Fruit fly (Drosophila melanogaster): Measurements from ENCODE around the gene tll.
A peak's percentile ranks its signal among the peaks of the same experiment; 100 is the strongest.

Gene tll

DNA sequence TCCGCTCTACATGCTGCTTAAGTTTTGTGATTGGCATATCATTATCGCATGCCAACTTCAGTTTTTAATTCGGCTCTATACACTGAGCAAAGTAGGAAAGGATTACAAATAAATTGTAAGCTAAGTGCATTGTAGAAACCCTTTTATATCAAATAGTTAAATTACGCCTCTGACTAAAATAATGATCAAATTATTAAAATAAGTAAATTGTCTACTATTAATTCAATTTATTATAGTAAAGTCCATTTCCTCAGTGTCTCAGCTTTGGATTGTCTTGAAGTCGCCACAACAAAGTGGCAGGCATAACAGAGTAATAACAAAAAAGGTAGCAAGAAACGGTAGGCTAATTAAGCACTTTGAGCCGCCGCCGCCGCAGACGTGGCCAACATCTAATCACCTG is 10.4 kb downstream of the tll start (continued):
- TF ChIP-seq oc (tag; optimal IDR thresholded peaks at IDR 0.05) (peak; percentile 2), slbo (GFP tag; IDR thresholded peaks at IDR 0.05) (peak; percentile 41), Oli (tag; optimal IDR thresholded peaks at IDR 0.05) (peak; percentile 1), Mrtf (GFP tag; IDR thresholded peaks at IDR 0.05) (0 out of 3 replicates have a peak, but pooled peaks have one; percentile 13), bsh (GFP tag; optimal IDR thresholded peaks at IDR 0.05) (peak in 1 of 2 experiments; percentile 6), Hr51 (GFP tag; optimal IDR thresholded peaks at IDR 0.05) (peak in 1 of 2 experiments; percentile 24), gem (tag; optimal IDR thresholded peaks at IDR 0.05) (peak; percentile 46), CG3407 (GFP tag; optimal IDR thresholded peaks at IDR 0.05) (no peak), Dbx (GFP tag; IDR thresholded peaks at IDR 0.05) (no peak)

DNA sequence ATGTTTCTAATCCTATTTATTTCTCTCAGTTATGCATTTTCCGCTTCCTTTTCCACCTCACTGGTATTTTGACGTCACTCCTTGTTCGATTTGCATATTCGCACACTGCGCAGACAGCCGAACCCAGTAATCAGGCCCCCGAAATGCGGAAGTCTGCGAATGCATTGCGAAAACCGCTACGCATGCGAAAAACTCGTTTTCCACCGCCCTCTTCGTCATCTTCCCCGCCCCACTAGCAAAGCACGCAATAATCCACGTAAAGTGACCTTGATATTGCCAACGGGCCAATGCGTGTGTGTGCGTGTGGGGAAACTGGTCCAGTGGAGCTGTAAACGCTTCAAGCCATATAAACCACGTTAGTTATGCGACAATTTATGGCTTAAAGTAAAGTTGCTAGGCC is 11.9 kb downstream of the tll start:
- TF ChIP-seq CG13624 (GFP tag; optimal IDR thresholded peaks at IDR 0.05), result no peak
- 0 out of 4 replicates have a peak, but pooled peaks have one; percentile 36 for TF ChIP-seq chinmo (GFP tag; IDR thresholded peaks at IDR 0.05; ENCODE audit: partially characterized antibody)
- no peak for TF ChIP-seq CG43689 (GFP tag; IDR thresholded peaks at IDR 0.05)

DNA sequence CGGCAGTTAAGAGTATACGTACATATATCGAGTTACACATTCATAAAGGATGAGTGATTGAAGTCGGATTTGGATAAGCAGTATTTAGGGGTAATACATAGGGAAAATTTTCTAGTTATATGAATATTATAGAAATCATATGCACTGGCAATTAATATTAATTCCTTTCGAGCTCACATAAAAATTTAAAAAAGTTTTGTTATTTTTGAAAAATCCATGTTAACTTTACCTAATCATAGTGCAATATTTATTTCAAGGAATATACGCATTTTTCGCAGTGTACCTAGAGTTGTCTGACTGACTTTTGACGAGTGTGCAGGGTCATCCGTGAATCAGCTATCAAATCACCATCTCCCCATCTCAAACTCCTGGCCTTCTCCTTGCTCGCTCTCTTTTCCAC is 12.3 kb downstream of the tll start:
- TF ChIP-seq CG2712 (tag; optimal IDR thresholded peaks at IDR 0.05) (peak; percentile 7), dmrt11E (tag; optimal IDR thresholded peaks at IDR 0.05) (peak; percentile 32), CG12769 (tag; optimal IDR thresholded peaks at IDR 0.05) (no peak), Hr78 (GFP tag; optimal IDR thresholded peaks at IDR 0.05) (no peak), wek (GFP tag; optimal IDR thresholded peaks at IDR 0.05) (no peak), Oli (tag; optimal IDR thresholded peaks at IDR 0.05) (peak; percentile 11), stwl (tag; optimal IDR thresholded peaks at IDR 0.05) (no peak), cwo (GFP tag; optimal IDR thresholded peaks at IDR 0.05) (no peak), tgo (GFP tag; IDR thresholded peaks at IDR 0.05) (no peak), bsh (GFP tag; optimal IDR thresholded peaks at IDR 0.05) (peak in 1 of 2 experiments; percentile 28), tll (GFP tag; optimal IDR thresholded peaks at IDR 0.05) (peak in 1 of 2 experiments; percentile 35), CG8089 (GFP tag; optimal IDR thresholded peaks at IDR 0.05) (no peak), CkIIα-i1 (GFP tag; IDR thresholded peaks at IDR 0.05) (no peak), gem (tag; optimal IDR thresholded peaks at IDR 0.05) (peak; percentile 47), Hr51 (GFP tag; optimal IDR thresholded peaks at IDR 0.05) (peak in 1 of 2 experiments; percentile 8), CG12391 (tag; optimal IDR thresholded peaks at IDR 0.05) (no peak), sens (GFP tag) (peak; percentile 75), CG18764 (GFP tag; optimal IDR thresholded peaks at IDR 0.05) (no peak), CG11504 (tag; optimal IDR thresholded peaks at IDR 0.05) (peak; percentile 1), Hmx (GFP tag; optimal IDR thresholded peaks at IDR 0.05) (no peak), CG17912 (GFP tag; optimal IDR thresholded peaks at IDR 0.05) (no peak), lola (GFP tag; optimal IDR thresholded peaks at IDR 0.05) (peak in 1 of 3 experiments; percentile 26), tap (tag; optimal IDR thresholded peaks at IDR 0.05) (no peak), CG14860 (GFP tag; IDR thresholded peaks at IDR 0.05; ENCODE audit: partially characterized antibody) (no peak), row (GFP tag; IDR thresholded peaks at IDR 0.05) (peak; percentile 5; the same call in 1 of the 3 replicates), CG10979 (tag; optimal IDR thresholded peaks at IDR 0.05) (peak; percentile 25), mam (GFP tag; optimal IDR thresholded peaks at IDR 0.05) (no peak)
